Fruit fly (Drosophila melanogaster) whole organism, embryonic: ENCODE results near the gene CG7069.

Source experiments
- Asciz ChIP-seq: fragments of 200-800 bp; sonication (Bioruptor generic); optimal IDR thresholded peaks from 2 replicates; lab custom pipeline; 2017; ENCODE audit warnings: missing biosample characterization, mild to moderate bottlenecking, missing genetic modification characterization, missing genetic modification reagents
- CG1024 ChIP-seq: fragments of 200-800 bp; sonication (Bioruptor generic); IDR thresholded peaks from 2 replicates; pipeline ENCODE4 v1.3.6; 2022; ENCODE audit warnings: missing biosample characterization, missing genetic modification characterization
- CG10366 ChIP-seq: fragments of 200-800 bp; sonication (Bioruptor generic); IDR thresholded peaks from 2 replicates; pipeline ENCODE4 v1.3.6; 2022; ENCODE audit warnings: missing biosample characterization, missing genetic modification characterization
- CG11085 ChIP-seq: fragments of 200-800 bp; sonication (Bioruptor generic); IDR thresholded peaks from 2 replicates; pipeline ENCODE4 v1.3.6; 2022; ENCODE audit warnings: missing biosample characterization, missing genetic modification characterization
- CG11398 ChIP-seq: fragments of 200-800 bp; sonication (Bioruptor generic); optimal IDR thresholded peaks from 2 replicates; lab custom pipeline; 2016; ENCODE audit warnings: missing biosample characterization, missing genetic modification characterization
- CG14050 ChIP-seq: fragments of 200-800 bp; sonication (Bioruptor generic); IDR thresholded peaks from 3 replicates; pipeline ENCODE4 v1.3.6; 2022; ENCODE audit warnings: missing biosample characterization, missing genetic modification characterization
- CG14860 ChIP-seq: fragments of 200-800 bp; sonication (Bioruptor generic); IDR thresholded peaks from 3 replicates; pipeline ENCODE4 v1.3.6; 2022; ENCODE audit warnings: missing biosample characterization, missing genetic modification characterization; ENCODE audit not compliant: partially characterized antibody
- CG15514 ChIP-seq: fragments of 200-800 bp; sonication (Bioruptor generic); optimal IDR thresholded peaks from 3 replicates; lab custom pipeline; 2017; ENCODE audit warnings: missing biosample characterization, missing genetic modification characterization, mild to moderate bottlenecking, moderate library complexity, missing genetic modification reagents
- CG1603 ChIP-seq: fragments of 200-800 bp; sonication (Bioruptor generic); optimal IDR thresholded peaks from 2 replicates; lab custom pipeline; 2019; ENCODE audit warnings: missing biosample characterization, mild to moderate bottlenecking, missing genetic modification characterization, moderate library complexity
- CG17361 ChIP-seq: fragments of 200-800 bp; sonication (Bioruptor generic); IDR thresholded peaks from 3 replicates; pipeline ENCODE4 v1.3.6; 2022; ENCODE audit warnings: missing biosample characterization, missing genetic modification characterization
- CG17568 ChIP-seq: fragments of 200-800 bp; sonication (Bioruptor generic); optimal IDR thresholded peaks from 2 replicates; lab custom pipeline; 2018; ENCODE audit warnings: missing biosample characterization, mild to moderate bottlenecking, missing genetic modification characterization, moderate library complexity
- CG31365 ChIP-seq: fragments of 200-800 bp; sonication (Bioruptor generic); optimal IDR thresholded peaks from 2 replicates; lab custom pipeline; 2018; ENCODE audit warnings: missing biosample characterization, mild to moderate bottlenecking, missing genetic modification characterization
- CG34376 ChIP-seq: fragments of 200-800 bp; sonication (Bioruptor generic); optimal IDR thresholded peaks from 2 replicates; lab custom pipeline; 2018; ENCODE audit warnings: missing biosample characterization, mild to moderate bottlenecking, missing genetic modification characterization
- CG34422 ChIP-seq: fragments of 200-800 bp; sonication (Bioruptor generic); IDR thresholded peaks from 3 replicates; pipeline ENCODE4 v1.3.6; 2022; ENCODE audit warnings: missing biosample characterization, missing genetic modification characterization
- CG4617 ChIP-seq: fragments of 200-800 bp; sonication (Bioruptor generic); optimal IDR thresholded peaks from 3 replicates; lab custom pipeline; 2016; ENCODE audit warnings: missing biosample characterization, missing genetic modification characterization, borderline replicate concordance
- CG6689 ChIP-seq: fragments of 200-800 bp; sonication (Bioruptor generic); IDR thresholded peaks from 2 replicates; pipeline ENCODE4 v1.3.6; 2022; ENCODE audit warnings: missing biosample characterization, missing genetic modification characterization
- CG6854 ChIP-seq: fragments of 200-800 bp; sonication (Bioruptor generic); optimal IDR thresholded peaks from 3 replicates; lab custom pipeline; 2017; ENCODE audit warnings: missing biosample characterization, mild to moderate bottlenecking, missing genetic modification characterization
- CG7357 ChIP-seq: fragments of 200-800 bp; sonication (Bioruptor generic); IDR thresholded peaks from 3 replicates; pipeline ENCODE4 v1.3.6; 2022; ENCODE audit warnings: missing biosample characterization, missing genetic modification characterization
- CG7372 ChIP-seq: fragments of 200-800 bp; sonication (Bioruptor generic); IDR thresholded peaks from 2 replicates; pipeline ENCODE4 v1.3.6; 2022; ENCODE audit warnings: missing biosample characterization, missing genetic modification characterization
- CG7745 ChIP-seq: fragments of 200-800 bp; sonication (Bioruptor generic); optimal IDR thresholded peaks from 2 replicates; lab custom pipeline; 2018; ENCODE audit warnings: missing biosample characterization, mild to moderate bottlenecking, missing genetic modification characterization, moderate library complexity
- CG8765 ChIP-seq: fragments of 200-800 bp; sonication (Bioruptor generic); IDR thresholded peaks from 2 replicates; pipeline ENCODE4 v1.3.6; 2022; ENCODE audit warnings: missing biosample characterization, missing genetic modification characterization
- CG9727 ChIP-seq: fragments of 200-800 bp; sonication (Bioruptor generic); optimal IDR thresholded peaks from 3 replicates; lab custom pipeline; 2017; ENCODE audit warnings: missing biosample characterization, mild to moderate bottlenecking, missing genetic modification characterization
- CG9817 ChIP-seq: fragments of 200-800 bp; sonication (Bioruptor generic); optimal IDR thresholded peaks from 2 replicates; lab custom pipeline; 2018; ENCODE audit warnings: missing biosample characterization, mild to moderate bottlenecking, missing genetic modification characterization, moderate library complexity
- CoRest ChIP-seq: fragments of 200-800 bp; sonication (Bioruptor generic); optimal IDR thresholded peaks from 3 replicates; lab custom pipeline; 2018; ENCODE audit warnings: missing biosample characterization, mild to moderate bottlenecking, missing genetic modification characterization, moderate library complexity
- D ChIP-seq, 2 experiments: fragments of 200-800 bp in 1 of 2; fragments of >200 bp in 1 of 2; sonication (Bioruptor generic) in 1 of 2; optimal IDR thresholded peaks; 2 replicates in 1 of 2; 3 replicates in 1 of 2; lab custom pipeline; 2017; ENCODE audit warnings: mild to moderate bottlenecking in 1 of 2, missing biosample characterization in 1 of 2, missing genetic modification characterization in 1 of 2, missing genetic modification reagents in 1 of 2
- Dek ChIP-seq: fragments of 200-800 bp; sonication (Bioruptor generic); optimal IDR thresholded peaks from 3 replicates; lab custom pipeline; 2019; ENCODE audit warnings: missing biosample characterization, mild to moderate bottlenecking, missing genetic modification characterization, moderate library complexity
- GATAe ChIP-seq: fragments of 200-800 bp; sonication (Bioruptor generic); conservative IDR thresholded peaks from 2 replicates; pipeline ENCODE4 v1.3.6; 2022; ENCODE audit warnings: missing biosample characterization, missing genetic modification characterization
- Hr51 ChIP-seq, 2 experiments: fragments of 200-800 bp; sonication (Bioruptor generic); optimal IDR thresholded peaks; 2 replicates in 1 of 2; 3 replicates in 1 of 2; lab custom pipeline; 2016 to 2018; ENCODE audit warnings: missing biosample characterization in 2 of 2, missing genetic modification characterization in 2 of 2, mild to moderate bottlenecking in 1 of 2, moderate library complexity in 1 of 2
- Lhr ChIP-seq: fragments of 200-800 bp; sonication (Bioruptor generic); optimal IDR thresholded peaks from 3 replicates; lab custom pipeline; 2017; ENCODE audit warnings: mild to moderate bottlenecking, missing biosample characterization, missing genetic modification reagents, missing genetic modification characterization
- PHDP ChIP-seq: fragments of 200-800 bp; sonication (Bioruptor generic); optimal IDR thresholded peaks from 3 replicates; lab custom pipeline; 2018; ENCODE audit warnings: missing biosample characterization, mild to moderate bottlenecking, missing genetic modification characterization, moderate library complexity
- Side ChIP-seq: fragments of 200-800 bp; sonication (Bioruptor generic); optimal IDR thresholded peaks from 2 replicates; lab custom pipeline; 2016; ENCODE audit warnings: missing biosample characterization, missing genetic modification characterization
- Tbp ChIP-seq: fragments of >200 bp; optimal IDR thresholded peaks from 2 replicates; lab custom pipeline; 2018; ENCODE audit warnings: missing biosample characterization, missing genetic modification characterization
- Usf ChIP-seq: fragments of 200-800 bp; sonication (Bioruptor generic); optimal IDR thresholded peaks from 2 replicates; lab custom pipeline; 2017; ENCODE audit warnings: missing genotype, missing biosample characterization, missing genetic modification characterization
- YL-1 ChIP-seq: fragments of 200-800 bp; sonication (Bioruptor generic); optimal IDR thresholded peaks from 3 replicates; lab custom pipeline; 2017; ENCODE audit warnings: missing biosample characterization, mild to moderate bottlenecking, missing genetic modification characterization
- cas ChIP-seq: fragments of 200-800 bp; sonication (Bioruptor generic); IDR thresholded peaks from 2 replicates; pipeline ENCODE4 v1.3.6; 2022; ENCODE audit warnings: missing biosample characterization, missing genetic modification characterization
- caup ChIP-seq: fragments of 200-800 bp; sonication (Bioruptor generic); optimal IDR thresholded peaks from 3 replicates; lab custom pipeline; 2017; ENCODE audit warnings: missing biosample characterization, mild to moderate bottlenecking, missing genetic modification characterization, moderate library complexity; ENCODE audit not compliant: severe bottlenecking
- dm ChIP-seq: fragments of 200-800 bp; sonication (Bioruptor generic); optimal IDR thresholded peaks from 3 replicates; lab custom pipeline; 2016; ENCODE audit warnings: missing biosample characterization, missing genetic modification characterization
- en ChIP-seq: fragments of 200-800 bp; sonication (Bioruptor generic); optimal IDR thresholded peaks from 2 replicates; lab custom pipeline; 2016; ENCODE audit warnings: missing biosample characterization, missing genetic modification characterization
- gcm2 ChIP-seq: fragments of 200-800 bp; sonication (Bioruptor generic); optimal IDR thresholded peaks from 2 replicates; lab custom pipeline; 2016; ENCODE audit warnings: missing biosample characterization, missing genetic modification characterization
- ind ChIP-seq: fragments of 200-800 bp; sonication (Bioruptor generic); optimal IDR thresholded peaks from 3 replicates; lab custom pipeline; 2016; ENCODE audit warnings: missing biosample characterization, missing genetic modification characterization
- lov ChIP-seq, 2 experiments: fragments of 200-800 bp in 1 of 2; fragments of >200 bp in 1 of 2; sonication (Bioruptor generic) in 1 of 2; IDR thresholded peaks in 1 of 2; optimal IDR thresholded peaks in 1 of 2; 2 replicates in 1 of 2; 3 replicates in 1 of 2; pipeline versions ENCODE4 v1.3.6 to Lab custom; 2017 to 2022; ENCODE audit warnings: missing biosample characterization in 1 of 2, missing genetic modification characterization in 1 of 2
- onecut ChIP-seq: fragments of 200-800 bp; sonication (Bioruptor generic); IDR thresholded peaks from 2 replicates; pipeline ENCODE4 v1.3.6; 2022; ENCODE audit warnings: missing biosample characterization, missing genetic modification characterization
- phol ChIP-seq: fragments of 200-800 bp; sonication (Bioruptor generic); optimal IDR thresholded peaks from 3 replicates; lab custom pipeline; 2018; ENCODE audit warnings: missing biosample characterization, mild to moderate bottlenecking, missing genetic modification characterization, moderate library complexity
- slp2 ChIP-seq: fragments of 200-800 bp; sonication (Bioruptor generic); optimal IDR thresholded peaks from 2 replicates; lab custom pipeline; 2016; ENCODE audit warnings: missing biosample characterization, missing genetic modification characterization
- ssp ChIP-seq: fragments of 200-800 bp; sonication (Bioruptor generic); IDR thresholded peaks from 2 replicates; pipeline ENCODE4 v1.3.6; 2022; ENCODE audit warnings: missing biosample characterization, missing genetic modification characterization
- tio ChIP-seq: fragments of 200-800 bp; sonication (Bioruptor generic); optimal IDR thresholded peaks from 2 replicates; lab custom pipeline; 2017; ENCODE audit warnings: missing biosample characterization, missing genetic modification characterization, inconsistent platforms
- trem ChIP-seq: fragments of 200-800 bp; optimal IDR thresholded peaks from 3 replicates; lab custom pipeline; 2019; ENCODE audit warnings: missing biosample characterization, mild to moderate bottlenecking, missing genetic modification characterization, moderate library complexity

The CG7069 gene

dm6 chr3R:22362218-22362907 is 10.3 kb upstream of the CG7069 start, which contains the start of the genes JMJD6, CG7071 and Muted (continued):
- TF ChIP-seq en (GFP tag; lab: Kevin White, UChicago) = peak; percentile 73
- TF ChIP-seq Lhr (GFP tag; lab: Kevin White, UChicago) = peak; percentile 74
- TF ChIP-seq CoRest (tag; lab: Kevin White, UChicago) = peak; percentile 94
- peak; percentile 85 for TF ChIP-seq CG14050 (GFP tag; lab: Robert Waterston, UW)
- TF ChIP-seq CG9817 (tag; lab: Kevin White, UChicago) = peak; percentile 95
- peak; percentile 91 for TF ChIP-seq CG17361 (GFP tag; lab: Robert Waterston, UW)
- peak; percentile 39 for TF ChIP-seq CG6854 (GFP tag; lab: Kevin White, UChicago)
- TF ChIP-seq CG17568 (GFP tag; lab: Kevin White, UChicago) = peak; percentile 86
- peak; percentile 84 for TF ChIP-seq CG11085 (GFP tag; lab: Robert Waterston, UW)
- TF ChIP-seq tio (GFP tag; lab: Kevin White, UChicago) = peak; percentile 86
- TF ChIP-seq CG34376 (GFP tag; lab: Kevin White, UChicago) = peak; percentile 93
- TF ChIP-seq ssp (GFP tag; lab: Robert Waterston, UW) = peak; percentile 76
- peak; percentile 92 for TF ChIP-seq CG6689 (GFP tag; lab: Robert Waterston, UW)
- peak; percentile 89 to 94 for TF ChIP-seq Hr51 (GFP tag; optimal IDR thresholded peaks at IDR 0.05; lab: Kevin White, UChicago)
- TF ChIP-seq cas = peak; percentile 87
- TF ChIP-seq slp2 = peak; percentile 82
- TF ChIP-seq gcm2 (GFP tag; lab: Kevin White, UChicago) = peak; percentile 65
- TF ChIP-seq CG4617 (GFP tag; lab: Kevin White, UChicago) = peak; percentile 80
- TF ChIP-seq PHDP (tag; lab: Kevin White, UChicago) = peak; percentile 92
- peak; percentile 93 for TF ChIP-seq CG34422
- TF ChIP-seq CG11398 (GFP tag; lab: Kevin White, UChicago) = peak; percentile 78
- peak; percentile 84 for TF ChIP-seq dm (GFP tag; lab: Kevin White, UChicago)
- peak; percentile 89 for TF ChIP-seq CG9727 (GFP tag; lab: Kevin White, UChicago)
- TF ChIP-seq Tbp (GFP tag; lab: Kevin White, UChicago) = peak; percentile 42
- TF ChIP-seq CG7357 (GFP tag; lab: Robert Waterston, UW) = peak; percentile 85
- peak; percentile 89 for TF ChIP-seq caup (GFP tag; lab: Kevin White, UChicago)
- TF ChIP-seq lov (optimal IDR thresholded peaks at IDR 0.05; lab: Kevin White, UChicago) = no peak
- TF ChIP-seq lov (GFP tag; IDR thresholded peaks at IDR 0.05; lab: Robert Waterston, UW) = peak; percentile 87; the same call in 2 of the 3 replicates
- TF ChIP-seq trem (tag; lab: Kevin White, UChicago) = peak; percentile 82
- peak; percentile 85 for TF ChIP-seq GATAe
- peak; percentile 72 for TF ChIP-seq onecut (GFP tag; lab: Robert Waterston, UW)
- peak; percentile 91 for TF ChIP-seq CG10366 (GFP tag; lab: Robert Waterston, UW)
- peak; percentile 23 for TF ChIP-seq D (optimal IDR thresholded peaks at IDR 0.05; lab: Kevin White, UChicago)
- peak; percentile 70 for TF ChIP-seq D (GFP tag; optimal IDR thresholded peaks at IDR 0.05; lab: Kevin White, UChicago)
- TF ChIP-seq CG7745 (tag; lab: Kevin White, UChicago) = peak; percentile 13
- TF ChIP-seq CG1603 (tag; lab: Kevin White, UChicago) = peak; percentile 82
- TF ChIP-seq ind = peak; percentile 93
- peak; percentile 77 for TF ChIP-seq Asciz (GFP tag; lab: Kevin White, UChicago)
- peak; percentile 92 for TF ChIP-seq CG15514 (GFP tag; lab: Kevin White, UChicago)
- peak; percentile 90 for TF ChIP-seq CG8765 (GFP tag; lab: Robert Waterston, UW)
- TF ChIP-seq CG31365 = peak; percentile 30
- peak; percentile 91 for TF ChIP-seq Dek (tag; lab: Kevin White, UChicago)
- TF ChIP-seq CG1024 (GFP tag; lab: Robert Waterston, UW) = peak; percentile 83
- peak; percentile 93 for TF ChIP-seq phol
- TF ChIP-seq Usf (GFP tag; lab: Kevin White, UChicago) = peak; percentile 85
- TF ChIP-seq CG7372 (GFP tag; lab: Robert Waterston, UW) = peak; percentile 95
- TF ChIP-seq CG14860 = peak; percentile 58; the same call in 1 of the 3 replicates
- peak; percentile 96 for TF ChIP-seq YL-1
- peak; percentile 79 for TF ChIP-seq Side
